Worm (Caenorhabditis elegans): ENCODE results near the gene Y44A6D.6.

Y44A6D.6 gene

DNA sequence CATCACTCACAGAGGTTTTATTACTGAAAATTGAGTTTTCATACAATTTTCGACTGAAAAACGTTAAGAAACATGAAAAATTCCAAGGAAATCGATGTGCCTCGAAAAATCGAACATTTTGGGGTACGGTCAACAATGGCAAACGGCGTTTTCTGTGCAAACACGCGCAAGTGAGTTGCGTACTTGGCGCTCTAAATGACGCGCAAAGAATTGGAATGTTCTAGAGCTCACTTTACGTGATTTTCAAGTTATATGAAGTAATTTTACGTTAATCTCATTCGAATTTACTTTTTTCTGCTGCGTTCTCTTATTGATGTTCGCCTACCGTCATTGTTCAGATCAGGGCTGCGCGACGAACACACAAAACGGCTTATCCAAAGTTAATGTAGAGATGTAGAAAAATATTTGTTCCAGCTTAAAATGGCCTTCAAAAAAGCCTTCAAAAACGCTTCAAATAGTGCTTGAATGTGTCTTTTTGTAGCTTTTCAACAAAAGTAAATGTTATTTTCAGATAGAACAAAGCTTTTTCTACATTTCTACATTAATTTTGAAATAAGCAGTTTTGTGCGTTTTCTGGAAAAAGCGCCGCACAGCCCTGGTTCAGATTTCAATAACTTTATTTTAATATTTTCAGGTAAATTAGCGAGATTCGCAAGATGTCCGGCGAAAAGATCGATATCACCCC is 38.5 kb downstream of the Y44A6D.6 start, which contains the start of the genes F31D4.2 and fkb-6:
F31D4.2 (minus strand) TSS at position 23 of the 685 bp plus-strand sequence.
fkb-6 (plus strand) TSS at position 635 of the 685 bp plus-strand sequence.
- TF ChIP-seq bed-1 (GFP tag; IDR thresholded peaks at IDR 0.05) (no peak), Y56A3A.18 (GFP tag; IDR thresholded peaks at IDR 0.05) (no peak), B0035.1 (tag; optimal IDR thresholded peaks at IDR 0.05) (no peak), mel-28 (tag; optimal IDR thresholded peaks at IDR 0.05; ENCODE audit: borderline replicate concordance) (no peak), ztf-22 (GFP tag; optimal IDR thresholded peaks at IDR 0.05) (no peak), dpl-1 (GFP tag; optimal IDR thresholded peaks at IDR 0.05) (no peak), nhr-90 (tag; optimal IDR thresholded peaks at IDR 0.05) (no peak), C17E4.6 (GFP tag; IDR thresholded peaks at IDR 0.05) (no peak), repo-1 (tag; optimal IDR thresholded peaks at IDR 0.05) (no peak), mxl-1 (tag; optimal IDR thresholded peaks at IDR 0.05) (no peak), attf-6 (GFP tag; IDR thresholded peaks at IDR 0.05) (no peak), ztf-3 (GFP tag; optimal IDR thresholded peaks at IDR 0.05) (no peak), F37B4.10 (GFP tag; IDR thresholded peaks at IDR 0.05) (no peak), hlh-26 (GFP tag; conservative IDR thresholded peaks at IDR 0.05) (no peak), snpc-4 (GFP tag; optimal IDR thresholded peaks at IDR 0.05) (no peak), snpc-4 (tag; optimal IDR thresholded peaks at IDR 0.05) (peak in 3 of 4 experiments; percentile 6 to 60 (median 23)), B0336.3 (GFP tag; IDR thresholded peaks at IDR 0.05) (0 out of 2 replicates have a peak, but pooled peaks have one; percentile 23), aptf-3 (GFP tag; IDR thresholded peaks at IDR 0.05) (no peak), T07F8.4 (tag; optimal IDR thresholded peaks at IDR 0.05) (no peak), Y53G8AR.9 (GFP tag; conservative IDR thresholded peaks at IDR 0.05) (peak; percentile 67), lag-1 (GFP tag; IDR thresholded peaks at IDR 0.05) (no peak), ztf-6 (GFP tag; IDR thresholded peaks at IDR 0.05) (no peak), hmg-1.2 (GFP tag; IDR thresholded peaks at IDR 0.05) (peak; percentile 50), F33H1.4 (GFP tag; IDR thresholded peaks at IDR 0.05) (0 out of 2 replicates have a peak, but pooled peaks have one; percentile 7), gei-17 (GFP tag; optimal IDR thresholded peaks at IDR 0.05) (no peak), hrde-1 (tag; optimal IDR thresholded peaks at IDR 0.05; ENCODE audit: borderline replicate concordance) (no peak), F57A8.1 (GFP tag; optimal IDR thresholded peaks at IDR 0.05) (no peak), Y53F4B.3 (GFP tag; IDR thresholded peaks at IDR 0.05) (no peak), F10E7.11 (tag; optimal IDR thresholded peaks at IDR 0.05) (no peak), ztf-18 (tag; optimal IDR thresholded peaks at IDR 0.05) (no peak), lsy-27 (tag; optimal IDR thresholded peaks at IDR 0.05; ENCODE audit: borderline replicate concordance, insufficient read depth) (no peak), snpc-1.3 (tag; optimal IDR thresholded peaks at IDR 0.05; ENCODE audit: insufficient read depth) (no peak), dpff-1 (tag; optimal IDR thresholded peaks at IDR 0.05) (no peak), bed-2 (GFP tag; IDR thresholded peaks at IDR 0.05) (no peak), attf-5 (GFP tag; optimal IDR thresholded peaks at IDR 0.05) (peak; percentile 43), T26A5.8 (tag; optimal IDR thresholded peaks at IDR 0.05) (no peak), ztf-25 (GFP tag; IDR thresholded peaks at IDR 0.05) (no peak), nfyb-1 (GFP tag; IDR thresholded peaks at IDR 0.05) (no peak), tbx-9 (tag; optimal IDR thresholded peaks at IDR 0.05; ENCODE audit: borderline replicate concordance) (no peak), attf-3 (GFP tag; conservative IDR thresholded peaks at IDR 0.05) (0 out of 2 replicates have a peak, but pooled peaks have one; percentile 44), ccch-3 (GFP tag; optimal IDR thresholded peaks at IDR 0.05) (no peak), ets-4 (GFP tag; optimal IDR thresholded peaks at IDR 0.05) (no peak), D2030.7 (GFP tag; IDR thresholded peaks at IDR 0.05) (peak; percentile 89), F57C9.4 (tag; optimal IDR thresholded peaks at IDR 0.05) (no peak), F39B2.1 (GFP tag; IDR thresholded peaks at IDR 0.05) (no peak), efl-1 (GFP tag; optimal IDR thresholded peaks at IDR 0.05) (no peak), pha-4 (tag; optimal IDR thresholded peaks at IDR 0.05) (no peak), rec-8 (tag; optimal IDR thresholded peaks at IDR 0.05) (no peak)

All from whole organism, young adult.